Worm (Caenorhabditis elegans) whole organism, L2 larva: ENCODE results near the gene ceh-22.

ENCODE experiments used
- C34F6.9 ChIP-seq: fragments of 150-350 bp; optimal IDR thresholded peaks from 2 replicates; lab custom pipeline; 2014; ENCODE audit warnings: missing biosample characterization, missing genetic modification characterization
- F13H6.1 ChIP-seq: sonication (generic microtip); optimal IDR thresholded peaks from 2 replicates; lab custom pipeline; 2016; ENCODE audit warnings: missing genetic modification characterization, missing compliant biosample characterization
- R02D3.7 ChIP-seq: fragments of 150-350 bp; optimal IDR thresholded peaks from 2 replicates; lab custom pipeline; 2014; ENCODE audit warnings: missing biosample characterization, missing genetic modification characterization
- Y55F3AM.14 ChIP-seq: fragments of 200-800 bp; sonication (Bioruptor generic); optimal IDR thresholded peaks from 2 replicates; lab custom pipeline; 2018; ENCODE audit warnings: mild to moderate bottlenecking, missing genetic modification characterization, missing compliant biosample characterization
- aly-2 ChIP-seq: fragments of 150-350 bp; optimal IDR thresholded peaks from 2 replicates; lab custom pipeline; 2014; ENCODE audit warnings: missing biosample characterization, missing genetic modification characterization
- ama-1 ChIP-seq: fragments of 150-350 bp; optimal IDR thresholded peaks from 2 replicates; lab custom pipeline; 2018; ENCODE audit warnings: inconsistent platforms
- blmp-1 ChIP-seq: sonication (generic microtip); optimal IDR thresholded peaks from 2 replicates; lab custom pipeline; 2017; ENCODE audit warnings: missing genetic modification characterization, mild to moderate bottlenecking, missing compliant biosample characterization, antibody characterized with exemption, moderate library complexity; ENCODE audit not compliant: insufficient read depth
- ceh-16 ChIP-seq: fragments of 150-350 bp; optimal IDR thresholded peaks from 2 replicates; lab custom pipeline; 2014; ENCODE audit warnings: missing biosample characterization, missing genetic modification characterization
- crh-2 ChIP-seq: sonication (generic microtip); optimal IDR thresholded peaks from 2 replicates; lab custom pipeline; 2017; ENCODE audit warnings: missing biosample characterization, missing genetic modification characterization
- egl-27 ChIP-seq: sonication (generic microtip); optimal IDR thresholded peaks from 3 replicates; lab custom pipeline; 2017; ENCODE audit warnings: missing biosample characterization, missing genetic modification reagents, missing genetic modification characterization
- elt-1 ChIP-seq: fragments of 150-350 bp; optimal IDR thresholded peaks from 2 replicates; lab custom pipeline; 2014; ENCODE audit warnings: missing biosample characterization, missing genetic modification characterization
- elt-3 ChIP-seq: sonication (generic microtip); optimal IDR thresholded peaks from 2 replicates; lab custom pipeline; 2017; ENCODE audit warnings: missing biosample characterization, missing genetic modification characterization
- fos-1 ChIP-seq: fragments of 150-350 bp; optimal IDR thresholded peaks from 2 replicates; lab custom pipeline; 2014; ENCODE audit warnings: missing biosample characterization, missing genetic modification characterization
- lin-11 ChIP-seq: fragments of 150-350 bp; sonication (generic microtip); optimal IDR thresholded peaks from 2 replicates; lab custom pipeline; 2014; ENCODE audit warnings: missing biosample characterization, missing genetic modification characterization, inconsistent platforms, mixed read lengths
- lin-13 ChIP-seq: fragments of 150-350 bp; optimal IDR thresholded peaks from 2 replicates; lab custom pipeline; 2014; ENCODE audit warnings: missing biosample characterization, missing genetic modification reagents, missing genetic modification characterization
- mab-5 ChIP-seq: fragments of 150-350 bp; optimal IDR thresholded peaks from 2 replicates; lab custom pipeline; 2014; ENCODE audit warnings: missing biosample characterization, missing genetic modification characterization
- mbf-1 ChIP-seq: sonication (generic microtip); optimal IDR thresholded peaks from 2 replicates; lab custom pipeline; 2017; ENCODE audit warnings: missing biosample characterization, missing genetic modification characterization
- mdl-1 ChIP-seq, 2 experiments: fragments of 150-350 bp in 1 of 2; sonication (generic microtip) in 1 of 2; optimal IDR thresholded peaks; 2 replicates each; lab custom pipeline; 2017; ENCODE audit warnings: missing biosample characterization in 2 of 2, missing genetic modification characterization in 2 of 2
- nhr-10 ChIP-seq: sonication (generic microtip); optimal IDR thresholded peaks from 2 replicates; lab custom pipeline; 2017; ENCODE audit warnings: missing biosample characterization, missing genetic modification characterization
- nhr-11 ChIP-seq: fragments of 150-350 bp; optimal IDR thresholded peaks from 2 replicates; lab custom pipeline; 2014; ENCODE audit warnings: missing biosample characterization, missing genetic modification characterization
- nhr-129 ChIP-seq: fragments of 150-350 bp; optimal IDR thresholded peaks from 2 replicates; lab custom pipeline; 2014; ENCODE audit warnings: missing biosample characterization, missing genetic modification characterization
- nhr-21 ChIP-seq: fragments of 150-350 bp; optimal IDR thresholded peaks from 2 replicates; lab custom pipeline; 2014; ENCODE audit warnings: missing biosample characterization, missing genetic modification characterization
- nhr-23 ChIP-seq: fragments of 150-350 bp; optimal IDR thresholded peaks from 2 replicates; lab custom pipeline; 2014; ENCODE audit warnings: missing biosample characterization, missing genetic modification reagents, missing genetic modification characterization
- nhr-237 ChIP-seq: fragments of 150-350 bp; optimal IDR thresholded peaks from 2 replicates; lab custom pipeline; 2014; ENCODE audit warnings: missing biosample characterization, missing genetic modification characterization
- nhr-25 ChIP-seq: fragments of 150-350 bp; sonication (generic microtip); optimal IDR thresholded peaks from 3 replicates; lab custom pipeline; 2014; ENCODE audit warnings: missing biosample characterization, missing genetic modification characterization
- nhr-77 ChIP-seq: fragments of 150-350 bp; optimal IDR thresholded peaks from 2 replicates; lab custom pipeline; 2014; ENCODE audit warnings: missing biosample characterization, missing genetic modification characterization
- skn-1 ChIP-seq: sonication (generic microtip); optimal IDR thresholded peaks from 2 replicates; lab custom pipeline; 2017; ENCODE audit warnings: missing biosample characterization, missing genetic modification characterization
- sma-3 ChIP-seq: sonication (generic microtip); optimal IDR thresholded peaks from 2 replicates; lab custom pipeline; 2016; ENCODE audit warnings: missing genetic modification reagents, missing genetic modification characterization, missing compliant biosample characterization
- sma-9 ChIP-seq, 2 experiments: fragments of 150-350 bp in 1 of 2; sonication (generic microtip) in 1 of 2; optimal IDR thresholded peaks; 2 replicates each; lab custom pipeline; 2014 to 2016; ENCODE audit warnings: missing genetic modification characterization in 2 of 2, mild to moderate bottlenecking in 1 of 2, missing biosample characterization in 1 of 2, missing compliant biosample characterization in 1 of 2, missing genetic modification reagents in 1 of 2, moderate library complexity in 1 of 2
- unc-55 ChIP-seq: fragments of 150-350 bp; sonication (generic microtip); optimal IDR thresholded peaks from 3 replicates; lab custom pipeline; 2014; ENCODE audit warnings: missing biosample characterization, missing genetic modification reagents, missing genetic modification characterization
- unc-62 ChIP-seq: fragments of 150-350 bp; optimal IDR thresholded peaks from 2 replicates; lab custom pipeline; 2014; ENCODE audit warnings: missing biosample characterization, missing genetic modification reagents, missing genetic modification characterization
- zag-1 ChIP-seq: fragments of 150-350 bp; optimal IDR thresholded peaks from 2 replicates; lab custom pipeline; 2014; ENCODE audit warnings: missing biosample characterization, missing genetic modification characterization
- ztf-1 ChIP-seq: fragments of 200-800 bp; sonication (Bioruptor generic); conservative IDR thresholded peaks from 2 replicates; pipeline ENCODE4 v1.3.6; 2022; ENCODE audit warnings: missing genetic modification characterization, missing compliant biosample characterization

The ceh-22 gene

ce11 chrV:10695181-10695580 is 23.5 kb downstream of the ceh-22 start, which contains the start of gene C05A2.4:
Gene C05A2.4 (plus strand): TSS chrV:10695481.
- TF ChIP-seq nhr-237 (tag; lab: Kevin White, UChicago), result no peak
- TF ChIP-seq nhr-21 (tag; lab: Kevin White, UChicago), result no peak
- no peak for TF ChIP-seq unc-55
- TF ChIP-seq blmp-1 (tag; lab: Kevin White, UChicago), result no peak
- no peak for TF ChIP-seq nhr-10

ce11 chrV:10699122-10699521 is 27.4 kb downstream of the ceh-22 start:
- TF ChIP-seq ceh-16 (tag; lab: Kevin White, UChicago) (no peak), crh-2 (tag; lab: Kevin White, UChicago) (peak; percentile 63)

- no peak for TF ChIP-seq mab-5
- TF ChIP-seq fos-1 (tag; lab: Kevin White, UChicago), result no peak
- no peak for TF ChIP-seq aly-2 (tag; lab: Kevin White, UChicago)
- no peak for TF ChIP-seq mdl-1 (tag; optimal IDR thresholded peaks at IDR 0.05; lab: Kevin White, UChicago)
- TF ChIP-seq sma-9 (GFP tag; optimal IDR thresholded peaks at IDR 0.05; lab: Kevin White, UChicago), result no peak
- no peak for TF ChIP-seq sma-9 (tag; optimal IDR thresholded peaks at IDR 0.05; lab: Kevin White, UChicago)
- no peak for TF ChIP-seq ama-1
- TF ChIP-seq nhr-237 (tag; lab: Kevin White, UChicago), result no peak
- TF ChIP-seq R02D3.7 (tag; lab: Kevin White, UChicago), result no peak
- no peak for TF ChIP-seq mbf-1
- no peak for TF ChIP-seq blmp-1 (tag; lab: Kevin White, UChicago)
- no peak for TF ChIP-seq ztf-1
- TF ChIP-seq nhr-25, result no peak
- TF ChIP-seq nhr-11 (tag; lab: Kevin White, UChicago), result no peak
- no peak for TF ChIP-seq C34F6.9 (tag; lab: Kevin White, UChicago)
- TF ChIP-seq elt-1 (tag; lab: Kevin White, UChicago), result no peak
- no peak for TF ChIP-seq Y55F3AM.14 (GFP tag; lab: Kevin White, UChicago)
- TF ChIP-seq elt-3, result no peak
- TF ChIP-seq skn-1 (tag; lab: Kevin White, UChicago), result no peak
- TF ChIP-seq egl-27, result no peak
Measured at ce11 chrV:10702249-10702648, 30.5 kb downstream of the ceh-22 start, which contains the start of gene pph-1. Gene pph-1 (plus strand): TSS chrV:10702549.

ce11 chrV:10702910-10703309 is 31.2 kb downstream of the ceh-22 start:
- no peak for TF ChIP-seq nhr-23
- no peak for TF ChIP-seq F13H6.1 (tag; lab: Kevin White, UChicago)
- TF ChIP-seq zag-1 (tag; lab: Kevin White, UChicago), result no peak
- TF ChIP-seq blmp-1 (tag; lab: Kevin White, UChicago), result peak; percentile 7
- TF ChIP-seq crh-2 (tag; lab: Kevin White, UChicago), result no peak
- no peak for TF ChIP-seq unc-62 (GFP tag; lab: Kevin White, UChicago)
- no peak for TF ChIP-seq lin-13 (GFP tag; lab: Kevin White, UChicago)
- no peak for TF ChIP-seq ama-1
- TF ChIP-seq nhr-77 (tag; lab: Kevin White, UChicago), result no peak

ce11 chrV:10708346-10708745 is 36.6 kb downstream of the ceh-22 start:
- TF ChIP-seq sma-9 (GFP tag; optimal IDR thresholded peaks at IDR 0.05; lab: Kevin White, UChicago) (no peak), sma-9 (tag; optimal IDR thresholded peaks at IDR 0.05; lab: Kevin White, UChicago) (no peak), lin-11 (tag; lab: Kevin White, UChicago) (peak; percentile 45)

- TF ChIP-seq nhr-77 (tag; lab: Kevin White, UChicago), result no peak
- TF ChIP-seq aly-2 (tag; lab: Kevin White, UChicago), result no peak
- peak; percentile 85 for TF ChIP-seq nhr-129 (tag; lab: Kevin White, UChicago)
- no peak for TF ChIP-seq sma-3 (GFP tag; lab: Kevin White, UChicago)
- no peak for TF ChIP-seq mdl-1 (tag; optimal IDR thresholded peaks at IDR 0.05; lab: Kevin White, UChicago)
Measured at ce11 chrV:10709385-10709784, 37.7 kb downstream of the ceh-22 start.
